Fruit fly (Drosophila melanogaster): Measurements from ENCODE around the gene mthl2.

Gene mthl2

dm6 chr3L:5579762-5580161 is 24.8 kb upstream of the mthl2 start (continued):
- no peak for TF ChIP-seq salr (GFP tag; optimal IDR thresholded peaks at IDR 0.05)
- no peak for TF ChIP-seq CG34406 (GFP tag; optimal IDR thresholded peaks at IDR 0.05)
- no peak for TF ChIP-seq CG6854 (GFP tag; optimal IDR thresholded peaks at IDR 0.05)
- no peak for TF ChIP-seq fd85E (GFP tag; optimal IDR thresholded peaks at IDR 0.05)
- no peak for TF ChIP-seq topi (GFP tag; optimal IDR thresholded peaks at IDR 0.05)
- TF ChIP-seq CG11294 (GFP tag; IDR thresholded peaks at IDR 0.05) = peak; percentile 39; the same call in 1 of the 2 replicates
- no peak for TF ChIP-seq CG6792 (GFP tag; optimal IDR thresholded peaks at IDR 0.05)
- no peak for TF ChIP-seq spab (GFP tag; optimal IDR thresholded peaks at IDR 0.05)
- TF ChIP-seq net (GFP tag; optimal IDR thresholded peaks at IDR 0.05) = peak; percentile 54
- TF ChIP-seq lz (GFP tag; optimal IDR thresholded peaks at IDR 0.05) = no peak
- no peak for TF ChIP-seq Ets21C (GFP tag; optimal IDR thresholded peaks at IDR 0.05)
- no peak for TF ChIP-seq CG1621 (tag; optimal IDR thresholded peaks at IDR 0.05)
- TF ChIP-seq CG6163 (GFP tag; IDR thresholded peaks at IDR 0.05) = peak; percentile 81

dm6 chr3L:5580490-5581116 is 24.0 kb upstream of the mthl2 start:
- no peak for TF ChIP-seq spab (GFP tag; optimal IDR thresholded peaks at IDR 0.05)
- TF ChIP-seq ss (GFP tag; optimal IDR thresholded peaks at IDR 0.05) = no peak
- TF ChIP-seq Eip93F (GFP tag; optimal IDR thresholded peaks at IDR 0.05) = no peak
- TF ChIP-seq fkh (GFP tag; optimal IDR thresholded peaks at IDR 0.05) = peak; percentile 15
- TF ChIP-seq CG6276 (GFP tag; optimal IDR thresholded peaks at IDR 0.05) = no peak

- peak; percentile 25 for TF ChIP-seq fkh (GFP tag; optimal IDR thresholded peaks at IDR 0.05)
- no peak for TF ChIP-seq net (GFP tag; optimal IDR thresholded peaks at IDR 0.05)
Measured at dm6 chr3L:5581542-5581941, 23.0 kb upstream of the mthl2 start.

dm6 chr3L:5583295-5583707 is 21.3 kb upstream of the mthl2 start:
- no peak for TF ChIP-seq vri (GFP tag; optimal IDR thresholded peaks at IDR 0.05)
- TF ChIP-seq CG34406 (GFP tag; optimal IDR thresholded peaks at IDR 0.05) = peak; percentile 53
- no peak for TF ChIP-seq Eip78C (GFP tag)
- TF ChIP-seq Gug (GFP tag; IDR thresholded peaks at IDR 0.05) = peak; percentile 82
- TF ChIP-seq ss (GFP tag; optimal IDR thresholded peaks at IDR 0.05) = no peak
- TF ChIP-seq CG7368 (GFP tag; optimal IDR thresholded peaks at IDR 0.05) = peak; percentile 60
- no peak for TF ChIP-seq Blimp-1 (GFP tag; optimal IDR thresholded peaks at IDR 0.05)
- TF ChIP-seq fkh (GFP tag; optimal IDR thresholded peaks at IDR 0.05) = peak; percentile 96
- peak; percentile 71 for TF ChIP-seq Sox15 (GFP tag; optimal IDR thresholded peaks at IDR 0.05)
- no peak for TF ChIP-seq Eip75B (GFP tag; optimal IDR thresholded peaks at IDR 0.05)
- peak; percentile 89 for TF ChIP-seq eg (GFP tag; IDR thresholded peaks at IDR 0.05)
- peak; percentile 58 for TF ChIP-seq CG11762 (GFP tag; optimal IDR thresholded peaks at IDR 0.05; ENCODE audit: insufficient read depth)
- TF ChIP-seq CG32006 (GFP tag; optimal IDR thresholded peaks at IDR 0.05) = no peak
- peak; percentile 91 for TF ChIP-seq CG31627 (GFP tag; optimal IDR thresholded peaks at IDR 0.05)
- TF ChIP-seq acj6 (GFP tag; optimal IDR thresholded peaks at IDR 0.05) = peak; percentile 78
- TF ChIP-seq pdm3 (GFP tag; optimal IDR thresholded peaks at IDR 0.05) = no peak
- peak; percentile 78 for TF ChIP-seq esn (GFP tag; optimal IDR thresholded peaks at IDR 0.05)
- TF ChIP-seq net (GFP tag; optimal IDR thresholded peaks at IDR 0.05) = no peak
- peak; percentile 74 for TF ChIP-seq CG11294 (GFP tag; IDR thresholded peaks at IDR 0.05)
- peak; percentile 82 for TF ChIP-seq lz (GFP tag; optimal IDR thresholded peaks at IDR 0.05)
- TF ChIP-seq CG6276 (GFP tag; optimal IDR thresholded peaks at IDR 0.05) = no peak
- peak; percentile 79 for TF ChIP-seq CG11902 (GFP tag; optimal IDR thresholded peaks at IDR 0.05)
- TF ChIP-seq Hr39 (GFP tag; optimal IDR thresholded peaks at IDR 0.05) = peak; percentile 91
- no peak for TF ChIP-seq OdsH (GFP tag; optimal IDR thresholded peaks at IDR 0.05)
- TF ChIP-seq CG6792 (GFP tag; optimal IDR thresholded peaks at IDR 0.05) = peak; percentile 51
- TF ChIP-seq CG10669 (GFP tag; optimal IDR thresholded peaks at IDR 0.05) = no peak
- peak; percentile 68 for TF ChIP-seq CG4318 (GFP tag; optimal IDR thresholded peaks at IDR 0.05)
- peak; percentile 86 for TF ChIP-seq CG10631 (GFP tag; optimal IDR thresholded peaks at IDR 0.05)
- peak; percentile 39 for TF ChIP-seq CG8319 (GFP tag; optimal IDR thresholded peaks at IDR 0.05)
- TF ChIP-seq cyc (GFP tag; optimal IDR thresholded peaks at IDR 0.05) = no peak
- TF ChIP-seq salr (GFP tag; optimal IDR thresholded peaks at IDR 0.05) = peak in 1 of 2 experiments; percentile 59
- no peak for TF ChIP-seq Ets21C (GFP tag; optimal IDR thresholded peaks at IDR 0.05)
- TF ChIP-seq dsx (GFP tag; optimal IDR thresholded peaks at IDR 0.05; ENCODE audit: poor library complexity, severe bottlenecking) = no peak
- no peak for TF ChIP-seq CG16779 (tag; optimal IDR thresholded peaks at IDR 0.05)
- no peak for TF ChIP-seq Sox14 (GFP tag; optimal IDR thresholded peaks at IDR 0.05)
- peak; percentile 49; the same call in 1 of the 3 replicates for TF ChIP-seq CG8119 (GFP tag; IDR thresholded peaks at IDR 0.05)
